Worm (Caenorhabditis elegans) whole organism, L3 larva: ENCODE data around the gene R07E5.6.

Source experiments
- ceh-28 ChIP-seq: fragments of 150-350 bp; optimal IDR thresholded peaks from 2 replicates; lab custom pipeline; 2014; ENCODE audit warnings: missing biosample characterization, missing genetic modification reagents, missing genetic modification characterization
- egl-5 ChIP-seq: fragments of 150-350 bp; optimal IDR thresholded peaks from 2 replicates; lab custom pipeline; 2017; ENCODE audit warnings: missing biosample characterization, missing genetic modification reagents, missing genetic modification characterization, inconsistent platforms
- elt-3 ChIP-seq, 3 experiments: fragments of 150-350 bp in 1 of 3; sonication (generic microtip) in 2 of 3; optimal IDR thresholded peaks; 2 replicates in 2 of 3; 4 replicates in 1 of 3; lab custom pipeline; 2014 to 2017; ENCODE audit warnings: missing biosample characterization in 3 of 3, missing genetic modification characterization in 3 of 3
- fkh-10 ChIP-seq: sonication (generic microtip); optimal IDR thresholded peaks from 2 replicates; lab custom pipeline; 2017; ENCODE audit warnings: missing biosample characterization, missing genetic modification reagents, missing genetic modification characterization
- fos-1 ChIP-seq: fragments of 150-350 bp; optimal IDR thresholded peaks from 2 replicates; lab custom pipeline; 2014; ENCODE audit warnings: missing biosample characterization, missing genetic modification characterization
- pha-4 ChIP-seq: fragments of 150-350 bp; optimal IDR thresholded peaks from 2 replicates; lab custom pipeline; 2014; ENCODE audit warnings: missing biosample characterization, missing genetic modification reagents, missing genetic modification characterization
- ztf-4 ChIP-seq: fragments of 150-350 bp; optimal IDR thresholded peaks from 2 replicates; lab custom pipeline; 2014; ENCODE audit warnings: missing biosample characterization, missing genetic modification characterization

ce11 chrIII:4412108-4413009 lies 13.8 kb downstream of the R07E5.6 start:
- no peak for TF ChIP-seq egl-5 (tag; lab: Kevin White, UChicago)
- no peak for TF ChIP-seq fos-1 (tag; lab: Kevin White, UChicago)
- TF ChIP-seq pha-4 (tag; lab: Kevin White, UChicago) = peak; percentile 30
- no peak for TF ChIP-seq fkh-10 (GFP tag; lab: Kevin White, UChicago)
- TF ChIP-seq elt-3 (tag; optimal IDR thresholded peaks at IDR 0.05; lab: Kevin White, UChicago) = no peak
- TF ChIP-seq ceh-28 = no peak
- TF ChIP-seq ztf-4 (tag; lab: Kevin White, UChicago) = no peak
